Fruit fly (Drosophila melanogaster) S2 (cell line): ENCODE results near the gene Rgl.

Experiments used
- CG8478 ChIP-seq: fragments of >200 bp; optimal IDR thresholded peaks from 2 replicates; lab custom pipeline; 2018
- CTCF ChIP-seq, 2 experiments: fragments of >200 bp; optimal IDR thresholded peaks; 2 replicates each; lab custom pipeline; 2018

- TF ChIP-seq CG8478 (lab: Kevin White, UChicago) (no peak), CTCF (optimal IDR thresholded peaks at IDR 0.05; lab: Kevin White, UChicago) (no peak)
Measured at dm6 chr3L:13973377-13974111, 48.4 kb upstream of the Rgl start, which contains the start of the genes CG13738 and Hsc70-1.
